Fruit fly (Drosophila melanogaster) whole organism, embryonic: Measurements from ENCODE around the gene CG1136.

Experiments used
- Atf3 ChIP-seq: fragments of 200-800 bp; sonication (Bioruptor generic); optimal IDR thresholded peaks from 3 replicates; lab custom pipeline; 2016; ENCODE audit warnings: missing biosample characterization, missing genetic modification characterization
- CG11560 ChIP-seq: fragments of 200-800 bp; sonication (Bioruptor generic); IDR thresholded peaks from 3 replicates; pipeline ENCODE4 v1.3.6; 2022; ENCODE audit warnings: missing biosample characterization, missing genetic modification characterization
- CG12236 ChIP-seq: fragments of 200-800 bp; sonication (Bioruptor generic); optimal IDR thresholded peaks from 2 replicates; lab custom pipeline; 2016; ENCODE audit warnings: missing biosample characterization, missing genetic modification characterization
- CG1233 ChIP-seq: fragments of 200-800 bp; sonication (Bioruptor generic); optimal IDR thresholded peaks from 4 replicates; lab custom pipeline; 2018; ENCODE audit warnings: missing biosample characterization, mild to moderate bottlenecking, missing genetic modification characterization
- CG12391 ChIP-seq: fragments of 200-800 bp; sonication (Bioruptor generic); optimal IDR thresholded peaks from 3 replicates; lab custom pipeline; 2018; ENCODE audit warnings: missing biosample characterization, mild to moderate bottlenecking, missing genetic modification characterization, moderate library complexity
- CG12659 ChIP-seq: fragments of 200-800 bp; sonication (Bioruptor generic); optimal IDR thresholded peaks from 3 replicates; lab custom pipeline; 2017; ENCODE audit warnings: mild to moderate bottlenecking, missing biosample characterization, missing genetic modification reagents, missing genetic modification characterization
- CG12744 ChIP-seq: fragments of 200-800 bp; sonication (Bioruptor generic); optimal IDR thresholded peaks from 2 replicates; lab custom pipeline; 2016; ENCODE audit warnings: missing biosample characterization, missing genetic modification characterization
- CG14710 ChIP-seq: fragments of 200-800 bp; sonication (Bioruptor generic); optimal IDR thresholded peaks from 3 replicates; lab custom pipeline; 2019; ENCODE audit warnings: missing biosample characterization, mild to moderate bottlenecking, missing genetic modification characterization, moderate library complexity
- CG1529 ChIP-seq: fragments of 200-800 bp; sonication (Bioruptor generic); optimal IDR thresholded peaks from 3 replicates; lab custom pipeline; 2018; ENCODE audit warnings: missing biosample characterization, missing genetic modification characterization
- CG2712 ChIP-seq: fragments of 200-800 bp; optimal IDR thresholded peaks from 3 replicates; lab custom pipeline; 2019; ENCODE audit warnings: missing biosample characterization, mild to moderate bottlenecking, missing genetic modification characterization, moderate library complexity
- CG31441 ChIP-seq: fragments of 200-800 bp; sonication (Bioruptor generic); IDR thresholded peaks from 2 replicates; pipeline ENCODE4 v1.3.6; 2022; ENCODE audit warnings: missing biosample characterization, missing genetic modification characterization
- CG32532 ChIP-seq: fragments of 200-800 bp; sonication (Bioruptor generic); IDR thresholded peaks from 2 replicates; pipeline ENCODE4 v1.3.6; 2022; ENCODE audit warnings: missing biosample characterization, missing genetic modification characterization
- CG3847 ChIP-seq: fragments of 200-800 bp; sonication (Bioruptor generic); IDR thresholded peaks from 2 replicates; pipeline ENCODE4 v1.3.6; 2022; ENCODE audit warnings: missing biosample characterization, missing genetic modification characterization
- CG4282 ChIP-seq: fragments of 200-800 bp; sonication (Bioruptor generic); optimal IDR thresholded peaks from 2 replicates; lab custom pipeline; 2016; ENCODE audit warnings: missing biosample characterization, missing genetic modification characterization
- CG6272 ChIP-seq: fragments of 200-800 bp; sonication (Bioruptor generic); IDR thresholded peaks from 2 replicates; pipeline ENCODE4 v1.3.6; 2022; ENCODE audit warnings: missing biosample characterization, missing genetic modification characterization
- CG6689 ChIP-seq: fragments of 200-800 bp; sonication (Bioruptor generic); IDR thresholded peaks from 2 replicates; pipeline ENCODE4 v1.3.6; 2022; ENCODE audit warnings: missing biosample characterization, missing genetic modification characterization
- CG8281 ChIP-seq: fragments of 200-800 bp; sonication (Bioruptor generic); optimal IDR thresholded peaks from 2 replicates; lab custom pipeline; 2018; ENCODE audit warnings: missing biosample characterization, mild to moderate bottlenecking, missing genetic modification characterization, moderate library complexity
- CG8359 ChIP-seq: fragments of 200-800 bp; sonication (Bioruptor generic); optimal IDR thresholded peaks from 2 replicates; lab custom pipeline; 2017; ENCODE audit warnings: missing biosample characterization, mild to moderate bottlenecking, missing genetic modification characterization, borderline replicate concordance
- CG9876 ChIP-seq: fragments of 200-800 bp; sonication (Bioruptor generic); optimal IDR thresholded peaks from 2 replicates; lab custom pipeline; 2016; ENCODE audit warnings: missing biosample characterization, missing genetic modification characterization
- CG9932 ChIP-seq: fragments of 200-800 bp; sonication (Bioruptor generic); IDR thresholded peaks from 2 replicates; pipeline ENCODE4 v1.3.6; 2022; ENCODE audit warnings: missing biosample characterization, missing genetic modification characterization
- Doc3 ChIP-seq: fragments of 200-800 bp; sonication (Bioruptor generic); IDR thresholded peaks from 3 replicates; pipeline ENCODE4 v1.3.6; 2022; ENCODE audit warnings: missing biosample characterization, missing genetic modification characterization; ENCODE audit not compliant: partially characterized antibody
- Eip74EF ChIP-seq, 2 experiments: fragments of 200-800 bp in 1 of 2; fragments of >200 bp in 1 of 2; sonication (Bioruptor generic) in 1 of 2; optimal IDR thresholded peaks; 2 replicates each; lab custom pipeline; 2017 to 2019; ENCODE audit warnings: missing biosample characterization in 2 of 2, missing genetic modification characterization in 2 of 2, mild to moderate bottlenecking in 1 of 2, moderate library complexity in 1 of 2
- HLH3B ChIP-seq: fragments of 200-800 bp; sonication (Bioruptor generic); IDR thresholded peaks from 2 replicates; pipeline ENCODE4 v1.3.6; 2022; ENCODE audit warnings: missing biosample characterization, missing genetic modification characterization
- Hr39 ChIP-seq: fragments of >200 bp; optimal IDR thresholded peaks from 2 replicates; lab custom pipeline; 2017
- Mad ChIP-seq: fragments of 200-800 bp; sonication (Bioruptor generic); optimal IDR thresholded peaks from 2 replicates; lab custom pipeline; 2016; ENCODE audit warnings: missing biosample characterization, missing genetic modification characterization
- Max ChIP-seq: fragments of 200-800 bp; sonication (Bioruptor generic); optimal IDR thresholded peaks from 2 replicates; lab custom pipeline; 2016; ENCODE audit warnings: missing biosample characterization, mild to moderate bottlenecking, missing genetic modification characterization
- Mrtf ChIP-seq: fragments of 200-800 bp; sonication (Bioruptor generic); IDR thresholded peaks from 3 replicates; pipeline ENCODE4 v1.3.6; 2022; ENCODE audit warnings: missing biosample characterization, missing genetic modification characterization
- NK7.1 ChIP-seq: fragments of 200-800 bp; sonication (Bioruptor generic); optimal IDR thresholded peaks from 3 replicates; lab custom pipeline; 2016; ENCODE audit warnings: missing biosample characterization, missing genetic modification characterization
- Ssrp ChIP-seq: fragments of 200-800 bp; sonication (Bioruptor generic); optimal IDR thresholded peaks from 2 replicates; lab custom pipeline; 2018; ENCODE audit warnings: missing biosample characterization, mild to moderate bottlenecking, missing genetic modification characterization, moderate library complexity
- TFAM ChIP-seq: fragments of 200-800 bp; sonication (Bioruptor generic); optimal IDR thresholded peaks from 2 replicates; lab custom pipeline; 2017; ENCODE audit warnings: missing biosample characterization, missing genetic modification characterization, inconsistent platforms
- al ChIP-seq: fragments of 200-800 bp; sonication (Bioruptor generic); IDR thresholded peaks from 2 replicates; pipeline ENCODE4 v1.3.6; 2022; ENCODE audit warnings: missing biosample characterization, missing genetic modification characterization
- br ChIP-seq: fragments of >200 bp; optimal IDR thresholded peaks from 2 replicates; lab custom pipeline; 2017
- cad ChIP-seq: fragments of >200 bp; optimal IDR thresholded peaks from 2 replicates; lab custom pipeline; 2017; ENCODE audit warnings: missing biosample characterization, missing genetic modification characterization
- cg ChIP-seq: fragments of 200-800 bp; sonication (Bioruptor generic); optimal IDR thresholded peaks from 3 replicates; lab custom pipeline; 2019; ENCODE audit warnings: missing biosample characterization, mild to moderate bottlenecking, missing genetic modification characterization, moderate library complexity
- dpn ChIP-seq, 2 experiments: fragments of 200-800 bp; sonication (Bioruptor generic); optimal IDR thresholded peaks; 3 replicates each; lab custom pipeline; 2016; ENCODE audit warnings: missing biosample characterization in 2 of 2, missing genetic modification characterization in 2 of 2
- gsb ChIP-seq: fragments of 200-800 bp; sonication (Bioruptor generic); IDR thresholded peaks from 2 replicates; pipeline ENCODE4 v1.3.6; 2022; ENCODE audit warnings: missing biosample characterization, missing genetic modification characterization
- gt ChIP-seq: fragments of 200-800 bp; sonication (Bioruptor generic); IDR thresholded peaks from 2 replicates; pipeline ENCODE4 v1.3.6; 2022; ENCODE audit warnings: missing biosample characterization, missing genetic modification characterization
- ken ChIP-seq: fragments of 200-800 bp; sonication (Bioruptor generic); IDR thresholded peaks from 3 replicates; pipeline ENCODE4 v1.3.6; 2022; ENCODE audit warnings: missing biosample characterization, missing genetic modification characterization
- kni ChIP-seq: fragments of 200-800 bp; sonication (Bioruptor generic); optimal IDR thresholded peaks from 3 replicates; lab custom pipeline; 2017; ENCODE audit warnings: mild to moderate bottlenecking, missing biosample characterization, missing genetic modification reagents, missing genetic modification characterization
- lilli ChIP-seq: fragments of 200-800 bp; sonication (Bioruptor generic); optimal IDR thresholded peaks from 3 replicates; lab custom pipeline; 2016; ENCODE audit warnings: missing biosample characterization, missing genetic modification characterization
- lmd ChIP-seq: fragments of 200-800 bp; sonication (Bioruptor generic); IDR thresholded peaks from 2 replicates; pipeline ENCODE4 v1.3.6; 2022; ENCODE audit warnings: missing biosample characterization, missing genetic modification characterization
- maf-S ChIP-seq: fragments of 200-800 bp; sonication (Bioruptor generic); optimal IDR thresholded peaks from 2 replicates; lab custom pipeline; 2016; ENCODE audit warnings: missing biosample characterization, missing genetic modification characterization
- mam ChIP-seq: fragments of 200-800 bp; sonication (Bioruptor generic); optimal IDR thresholded peaks from 3 replicates; lab custom pipeline; 2016; ENCODE audit warnings: missing biosample characterization, missing genetic modification characterization
- nerfin-2 ChIP-seq: fragments of 200-800 bp; sonication (Bioruptor generic); IDR thresholded peaks from 2 replicates; pipeline ENCODE4 v1.3.6; 2022; ENCODE audit warnings: missing biosample characterization, missing genetic modification characterization; ENCODE audit not compliant: partially characterized antibody
- pho ChIP-seq: fragments of 200-800 bp; sonication (Bioruptor generic); optimal IDR thresholded peaks from 2 replicates; lab custom pipeline; 2016; ENCODE audit warnings: missing biosample characterization, missing genetic modification characterization
- pita ChIP-seq: fragments of 200-800 bp; sonication (Bioruptor generic); optimal IDR thresholded peaks from 2 replicates; lab custom pipeline; 2017; ENCODE audit warnings: missing biosample characterization, mild to moderate bottlenecking, missing genetic modification characterization
- row ChIP-seq: fragments of 200-800 bp; sonication (Bioruptor generic); IDR thresholded peaks from 3 replicates; pipeline ENCODE4 v1.3.6; 2022; ENCODE audit warnings: missing biosample characterization, missing genetic modification characterization
- sd ChIP-seq: fragments of 200-800 bp; sonication (Bioruptor generic); optimal IDR thresholded peaks from 3 replicates; lab custom pipeline; 2018; ENCODE audit warnings: missing biosample characterization, mild to moderate bottlenecking, missing genetic modification characterization, moderate library complexity
- sens-2 ChIP-seq: fragments of 200-800 bp; sonication (Bioruptor generic); IDR thresholded peaks from 2 replicates; pipeline ENCODE4 v1.3.6; 2022; ENCODE audit warnings: missing biosample characterization, missing genetic modification characterization
- slbo ChIP-seq: fragments of 200-800 bp; sonication (Bioruptor generic); IDR thresholded peaks from 2 replicates; pipeline ENCODE4 v1.3.6; 2022; ENCODE audit warnings: missing biosample characterization, missing genetic modification characterization
- tgo ChIP-seq: fragments of 200-800 bp; sonication (Bioruptor generic); IDR thresholded peaks from 3 replicates; pipeline ENCODE4 v1.3.6; 2022; ENCODE audit warnings: missing biosample characterization, missing genetic modification characterization
- trem ChIP-seq: fragments of 200-800 bp; optimal IDR thresholded peaks from 3 replicates; lab custom pipeline; 2019; ENCODE audit warnings: missing biosample characterization, mild to moderate bottlenecking, missing genetic modification characterization, moderate library complexity

Gene CG1136

DNA sequence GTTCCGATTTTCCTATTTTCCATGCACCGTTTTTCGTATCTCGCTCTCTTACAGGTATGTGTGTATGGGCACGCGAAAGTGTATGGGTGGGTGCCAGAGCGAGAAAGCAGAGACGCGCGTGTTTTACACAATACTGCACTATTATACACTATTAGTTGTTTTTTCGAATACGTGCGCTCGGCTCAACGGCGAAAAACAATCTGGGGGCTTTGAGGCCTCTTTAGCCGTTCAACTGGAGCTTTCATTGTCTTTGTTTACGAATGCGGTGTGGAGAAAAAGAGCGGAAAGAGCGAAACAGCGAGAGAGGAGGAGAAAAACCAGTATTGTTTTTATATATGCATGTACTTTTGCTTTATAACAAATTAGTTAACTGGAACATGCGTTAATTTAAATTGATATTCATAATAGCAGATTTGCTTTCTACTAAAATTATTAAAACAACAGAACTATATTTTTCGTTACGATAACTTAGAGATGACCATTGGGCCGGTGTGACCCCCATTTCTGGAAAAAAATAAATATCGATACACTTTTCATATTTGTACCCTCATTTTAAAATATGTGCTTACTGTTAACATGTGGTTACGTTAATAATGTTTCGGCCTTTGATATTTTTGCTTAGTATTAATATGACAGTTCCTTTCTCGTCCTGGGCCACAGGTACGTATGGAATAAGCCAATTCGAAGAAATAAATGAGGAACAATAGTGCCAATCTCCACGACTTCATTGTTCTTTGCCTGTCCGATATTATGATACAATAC lies 56.3 kb downstream of the CG1136 start, which contains the start of gene CG14995 (continued):
- no peak for TF ChIP-seq dpn (GFP tag; optimal IDR thresholded peaks at IDR 0.05; lab: Kevin White, UChicago)
- TF ChIP-seq gt (GFP tag; lab: Robert Waterston, UW): no peak
- no peak for TF ChIP-seq Hr39 (lab: Kevin White, UChicago)
- TF ChIP-seq Eip74EF (GFP tag; optimal IDR thresholded peaks at IDR 0.05; lab: Kevin White, UChicago): peak in 1 of 2 experiments; percentile 57
- no peak for TF ChIP-seq CG9932 (GFP tag; lab: Robert Waterston, UW)
- TF ChIP-seq CG31441 (GFP tag; lab: Robert Waterston, UW): no peak
- TF ChIP-seq cad (GFP tag; lab: Kevin White, UChicago): no peak
- TF ChIP-seq CG8281 (tag; lab: Kevin White, UChicago): no peak
- peak; percentile 31 for TF ChIP-seq CG2712 (tag; lab: Kevin White, UChicago)
- TF ChIP-seq Ssrp (tag; lab: Kevin White, UChicago): no peak
- TF ChIP-seq Mrtf: no peak
- TF ChIP-seq kni: peak; percentile 56
- TF ChIP-seq ken: no peak
- TF ChIP-seq br: no peak
- TF ChIP-seq Doc3 (GFP tag; lab: Robert Waterston, UW): peak; percentile 59
- TF ChIP-seq CG9876 (GFP tag; lab: Kevin White, UChicago): no peak
- TF ChIP-seq lmd: no peak
- TF ChIP-seq CG12659 (GFP tag; lab: Kevin White, UChicago): peak; percentile 11
- TF ChIP-seq slbo (GFP tag; lab: Robert Waterston, UW): peak; percentile 41
- TF ChIP-seq sens-2 (GFP tag; lab: Robert Waterston, UW): no peak
- no peak for TF ChIP-seq CG12744 (GFP tag; lab: Kevin White, UChicago)
- no peak for TF ChIP-seq CG12236 (GFP tag; lab: Kevin White, UChicago)
- 0 out of 2 replicates have a peak, but pooled peaks have one; percentile 22 for TF ChIP-seq HLH3B (GFP tag; lab: Robert Waterston, UW)
- no peak for TF ChIP-seq CG1233
- peak; percentile 12 for TF ChIP-seq Max
- no peak for TF ChIP-seq mam (GFP tag; lab: Kevin White, UChicago)
- no peak for TF ChIP-seq gsb
- no peak for TF ChIP-seq CG4282
- no peak for TF ChIP-seq tgo (GFP tag; lab: Robert Waterston, UW)
- no peak for TF ChIP-seq CG3847 (GFP tag; lab: Robert Waterston, UW)
- TF ChIP-seq CG6272 (GFP tag; lab: Robert Waterston, UW): no peak
- TF ChIP-seq pho (GFP tag; lab: Kevin White, UChicago): no peak
- TF ChIP-seq al (GFP tag; lab: Robert Waterston, UW): no peak
- TF ChIP-seq NK7.1 (GFP tag; lab: Kevin White, UChicago): no peak
- TF ChIP-seq CG1529: no peak
- peak; percentile 0 for TF ChIP-seq CG12391
- TF ChIP-seq trem (tag; lab: Kevin White, UChicago): no peak
- peak; percentile 87 for TF ChIP-seq cg (GFP tag; lab: Kevin White, UChicago)
- no peak for TF ChIP-seq maf-S
- no peak for TF ChIP-seq TFAM (GFP tag; lab: Kevin White, UChicago)
- no peak for TF ChIP-seq CG11560 (tag; lab: Robert Waterston, UW)
- TF ChIP-seq CG8359 (GFP tag; lab: Kevin White, UChicago): no peak
- TF ChIP-seq lilli (GFP tag; lab: Kevin White, UChicago): no peak
- no peak for TF ChIP-seq nerfin-2 (GFP tag; lab: Robert Waterston, UW)
- no peak for TF ChIP-seq Atf3 (GFP tag; lab: Kevin White, UChicago)
- TF ChIP-seq sd: peak; percentile 79
- TF ChIP-seq CG14710 (tag; lab: Kevin White, UChicago): peak; percentile 99
- peak; percentile 49 for TF ChIP-seq row
- TF ChIP-seq Mad (GFP tag; lab: Kevin White, UChicago): no peak
- no peak for TF ChIP-seq CG6689 (GFP tag; lab: Robert Waterston, UW)
- TF ChIP-seq CG32532 (GFP tag; lab: Robert Waterston, UW): no peak; the same call in 1 of the 2 replicates
- no peak for TF ChIP-seq pita (GFP tag; lab: Kevin White, UChicago)
